Worm (Caenorhabditis elegans) whole organism, mixed stage, embryonic: ENCODE data around the gene T16A1.5.

Experiments used
- lsy-2 ChIP-seq: fragments of 150-350 bp; optimal IDR thresholded peaks from 2 replicates; lab custom pipeline; 2014; ENCODE audit warnings: missing biosample characterization, missing genetic modification characterization
- mep-1 ChIP-seq: fragments of 150-350 bp; optimal IDR thresholded peaks from 2 replicates; lab custom pipeline; 2017; ENCODE audit warnings: missing biosample characterization, missing genetic modification reagents, missing genetic modification characterization, inconsistent platforms
- nhr-237 ChIP-seq: fragments of 150-350 bp; optimal IDR thresholded peaks from 2 replicates; lab custom pipeline; 2014; ENCODE audit warnings: missing biosample characterization, missing genetic modification characterization
- nhr-28 ChIP-seq: fragments of 150-350 bp; optimal IDR thresholded peaks from 2 replicates; lab custom pipeline; 2014; ENCODE audit warnings: missing biosample characterization, missing genetic modification characterization
- nhr-76 ChIP-seq: sonication (generic microtip); optimal IDR thresholded peaks from 2 replicates; lab custom pipeline; 2017; ENCODE audit warnings: missing biosample characterization, missing genetic modification characterization
- pha-4 ChIP-seq: fragments of 150-350 bp; optimal IDR thresholded peaks from 2 replicates; lab custom pipeline; 2018; ENCODE audit warnings: missing biosample characterization, missing genetic modification reagents, missing genetic modification characterization
- sem-2 ChIP-seq: fragments of 200-800 bp; sonication (Bioruptor generic); optimal IDR thresholded peaks from 2 replicates; lab custom pipeline; 2018; ENCODE audit warnings: mild to moderate bottlenecking, missing genetic modification characterization, missing compliant biosample characterization
- tbx-8 ChIP-seq: fragments of 200-800 bp; sonication (Bioruptor generic); optimal IDR thresholded peaks from 2 replicates; lab custom pipeline; 2018; ENCODE audit warnings: mild to moderate bottlenecking, missing genetic modification characterization, moderate library complexity, missing compliant biosample characterization
- unc-120 ChIP-seq: sonication (generic microtip); optimal IDR thresholded peaks from 2 replicates; lab custom pipeline; 2017; ENCODE audit warnings: missing genetic modification characterization, missing compliant biosample characterization; ENCODE audit not compliant: poor library complexity, severe bottlenecking
- unc-39 ChIP-seq: fragments of 150-350 bp; optimal IDR thresholded peaks from 2 replicates; lab custom pipeline; 2014; ENCODE audit warnings: missing biosample characterization, missing genetic modification characterization
- unc-62 ChIP-seq: fragments of 150-350 bp; optimal IDR thresholded peaks from 2 replicates; lab custom pipeline; 2014; ENCODE audit warnings: missing biosample characterization, missing genetic modification reagents, missing genetic modification characterization
- ztf-11 ChIP-seq: fragments of 150-350 bp; optimal IDR thresholded peaks from 2 replicates; lab custom pipeline; 2014; ENCODE audit warnings: missing biosample characterization, missing genetic modification characterization

- TF ChIP-seq tbx-8 (no peak), pha-4 (tag; lab: Kevin White, UChicago) (no peak), sem-2 (GFP tag; lab: Kevin White, UChicago) (no peak), nhr-28 (tag; lab: Kevin White, UChicago) (no peak), unc-39 (tag; lab: Kevin White, UChicago) (no peak), ztf-11 (tag; lab: Kevin White, UChicago) (no peak), nhr-237 (tag; lab: Kevin White, UChicago) (no peak), mep-1 (tag; lab: Kevin White, UChicago) (no peak), unc-62 (no peak), lsy-2 (tag; lab: Kevin White, UChicago) (no peak), unc-120 (tag; lab: Kevin White, UChicago) (no peak), nhr-76 (tag; lab: Kevin White, UChicago) (no peak)
Measured at ce11 chrII:2116794-2117193, 33.2 kb upstream of the T16A1.5 start, which contains the start of gene srh-195.
